Worm (Caenorhabditis elegans) whole organism, L4/young adult: ENCODE results near the gene str-209.

ENCODE experiments used
- W03F9.2 ChIP-seq: fragments of 150-350 bp; optimal IDR thresholded peaks from 2 replicates; lab custom pipeline; 2014; ENCODE audit warnings: missing biosample characterization, missing genetic modification characterization
- dao-5 ChIP-seq: sonication (generic microtip); optimal IDR thresholded peaks from 2 replicates; lab custom pipeline; 2016; ENCODE audit warnings: missing genotype, missing genetic modification characterization, moderate library complexity, missing compliant biosample characterization
- him-1 ChIP-seq: sonication (generic microtip); optimal IDR thresholded peaks from 2 replicates; lab custom pipeline; 2016; ENCODE audit warnings: missing genotype, missing genetic modification reagents, missing genetic modification characterization, missing compliant biosample characterization

DNA sequence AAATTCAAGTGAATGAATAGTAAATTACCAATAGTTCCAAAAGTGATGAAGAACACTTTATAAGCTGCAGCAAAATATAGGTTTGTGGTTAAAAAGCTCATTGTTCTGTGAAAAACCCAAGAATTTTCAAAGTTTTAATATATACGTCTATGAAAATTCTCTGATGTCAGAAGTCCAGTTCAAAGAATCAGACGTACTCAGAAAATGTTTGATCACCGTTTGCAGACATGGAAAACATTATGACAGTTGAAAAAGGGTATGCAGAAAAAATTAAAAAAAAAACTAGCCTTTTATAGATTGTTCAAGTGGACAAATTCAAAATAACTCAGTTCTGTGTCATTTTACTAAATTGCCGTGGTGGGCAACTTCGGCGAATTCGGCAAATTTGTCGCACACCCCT, 25.9 kb downstream of the str-209 start, which contains the start of gene srsx-10:
- TF ChIP-seq W03F9.2 (tag; lab: Kevin White, UChicago) (no peak), dao-5 (tag; lab: Kevin White, UChicago) (no peak), him-1 (tag; lab: Kevin White, UChicago) (no peak)
